Worm (Caenorhabditis elegans): ENCODE results near the gene F22B7.9.

Gene F22B7.9

ce11 chrIII:8639188-8639795, 14.4 kb downstream of the F22B7.9 start, which contains the start of gene fip-1 (continued):
- TF ChIP-seq spr-3 (GFP tag; optimal IDR thresholded peaks at IDR 0.05) (no peak), zfp-2 (tag; optimal IDR thresholded peaks at IDR 0.05) (no peak), nhr-10 (tag; optimal IDR thresholded peaks at IDR 0.05) (no peak), Y48G9A.11 (GFP tag; IDR thresholded peaks at IDR 0.05) (no peak; the same call in none of the 2 replicates), zfp-3 (GFP tag; conservative IDR thresholded peaks at IDR 0.05) (0 out of 2 replicates have a peak, but pooled peaks have one; percentile 40), nhr-48 (tag; optimal IDR thresholded peaks at IDR 0.05) (peak; percentile 20), saeg-2 (GFP tag; IDR thresholded peaks at IDR 0.05) (no peak), ctbp-1 (GFP tag; IDR thresholded peaks at IDR 0.05) (0 out of 2 replicates have a peak, but pooled peaks have one; percentile 39), dmd-8 (GFP tag; IDR thresholded peaks at IDR 0.05) (peak; percentile 91), zip-2 (tag; optimal IDR thresholded peaks at IDR 0.05) (no peak), mxl-3 (GFP tag; optimal IDR thresholded peaks at IDR 0.05) (no peak), snpc-4 (tag; optimal IDR thresholded peaks at IDR 0.05) (no peak), ztf-7 (tag; optimal IDR thresholded peaks at IDR 0.05) (no peak), dmd-9 (GFP tag; IDR thresholded peaks at IDR 0.05) (no peak), fkh-10 (GFP tag; optimal IDR thresholded peaks at IDR 0.05) (no peak), T26A8.4 (GFP tag; IDR thresholded peaks at IDR 0.05) (no peak), lin-15B (tag; optimal IDR thresholded peaks at IDR 0.05) (no peak), nhr-25 (tag; optimal IDR thresholded peaks at IDR 0.05; ENCODE audit: borderline replicate concordance, insufficient read depth) (no peak), madf-9 (GFP tag; conservative IDR thresholded peaks at IDR 0.05) (0 out of 2 replicates have a peak, but pooled peaks have one; percentile 57), nhr-11 (tag; optimal IDR thresholded peaks at IDR 0.05) (no peak), ceh-28 (tag; optimal IDR thresholded peaks at IDR 0.05) (no peak), daf-16 (GFP tag; optimal IDR thresholded peaks at IDR 0.05) (peak in 1 of 2 experiments; percentile 77), daf-16 (tag; optimal IDR thresholded peaks at IDR 0.05) (peak; percentile 57), mxl-2 (GFP tag; conservative IDR thresholded peaks at IDR 0.05) (no peak), pqm-1 (tag; optimal IDR thresholded peaks at IDR 0.05) (no peak), aha-1 (tag) (peak; percentile 92), daf-12 (tag; optimal IDR thresholded peaks at IDR 0.05) (no peak), attf-4 (tag; optimal IDR thresholded peaks at IDR 0.05) (no peak), nhr-111 (GFP tag; optimal IDR thresholded peaks at IDR 0.05) (no peak), arid-1 (GFP tag; conservative IDR thresholded peaks at IDR 0.05) (peak; percentile 72), lsy-2 (tag; optimal IDR thresholded peaks at IDR 0.05) (no peak), jun-1 (tag; optimal IDR thresholded peaks at IDR 0.05) (no peak), fos-1 (tag; optimal IDR thresholded peaks at IDR 0.05) (no peak), hlh-11 (tag; optimal IDR thresholded peaks at IDR 0.05) (no peak), hmg-1.1 (GFP tag; IDR thresholded peaks at IDR 0.05) (peak; percentile 41), lin-29 (GFP tag; IDR thresholded peaks at IDR 0.05) (no peak), F37D6.2 (tag; optimal IDR thresholded peaks at IDR 0.05) (no peak), zip-11 (GFP tag; IDR thresholded peaks at IDR 0.05) (no peak), R02D3.7 (tag; optimal IDR thresholded peaks at IDR 0.05) (no peak), rbr-2 (tag; optimal IDR thresholded peaks at IDR 0.05) (peak; percentile 15), egl-43 (GFP tag; IDR thresholded peaks at IDR 0.05) (no peak), nhr-237 (tag; optimal IDR thresholded peaks at IDR 0.05) (no peak), ceh-32 (tag; optimal IDR thresholded peaks at IDR 0.05; ENCODE audit: poor library complexity) (no peak), cey-2 (tag; optimal IDR thresholded peaks at IDR 0.05; ENCODE audit: borderline replicate concordance, insufficient read depth) (no peak), egl-27 (tag; optimal IDR thresholded peaks at IDR 0.05) (no peak), vab-7 (GFP tag; IDR thresholded peaks at IDR 0.05) (peak; percentile 81), nhr-28 (tag; optimal IDR thresholded peaks at IDR 0.05) (no peak), unc-39 (tag; optimal IDR thresholded peaks at IDR 0.05) (no peak), F44E2.7 (GFP tag; IDR thresholded peaks at IDR 0.05) (no peak), sdz-12 (GFP tag; optimal IDR thresholded peaks at IDR 0.05) (no peak), duxl-1 (tag; optimal IDR thresholded peaks at IDR 0.05; ENCODE audit: poor library complexity) (peak; percentile 66), nhr-76 (tag; optimal IDR thresholded peaks at IDR 0.05) (no peak)

Measured in whole organism, L4 larva.